Worm (Caenorhabditis elegans) whole organism, L3 larva: ENCODE measurements around the gene B0252.8.

ENCODE experiments used
- ceh-28 ChIP-seq: fragments of 150-350 bp; optimal IDR thresholded peaks from 2 replicates; lab custom pipeline; 2014; ENCODE audit warnings: missing biosample characterization, missing genetic modification reagents, missing genetic modification characterization
- pha-4 ChIP-seq: fragments of 150-350 bp; optimal IDR thresholded peaks from 2 replicates; lab custom pipeline; 2014; ENCODE audit warnings: missing biosample characterization, missing genetic modification reagents, missing genetic modification characterization
- skn-1 ChIP-seq: fragments of 150-350 bp; optimal IDR thresholded peaks from 2 replicates; lab custom pipeline; 2014; ENCODE audit warnings: missing biosample characterization, missing genetic modification characterization
- tbx-2 ChIP-seq: sonication (generic microtip); optimal IDR thresholded peaks from 2 replicates; lab custom pipeline; 2016; ENCODE audit warnings: mild to moderate bottlenecking, missing genetic modification characterization, missing compliant biosample characterization

DNA sequence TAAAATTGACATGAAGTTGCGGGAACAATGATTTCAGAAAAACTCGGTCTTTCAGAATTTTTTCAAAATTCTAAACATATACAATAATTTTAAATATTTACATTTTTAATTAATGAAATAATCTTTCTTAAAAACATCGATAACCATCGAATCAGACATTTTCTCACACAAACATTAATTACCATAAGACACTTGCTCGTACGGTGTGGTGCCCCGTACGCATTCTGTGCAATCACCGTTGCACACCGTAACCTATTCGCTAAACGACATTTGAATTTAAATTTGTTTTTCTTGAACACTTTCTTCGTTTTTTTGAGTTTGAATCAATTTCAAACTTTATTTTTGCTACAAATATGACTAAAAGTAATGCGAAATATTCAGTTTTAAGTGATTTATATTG lies 7.8 kb downstream of the B0252.8 start:
- TF ChIP-seq pha-4 (tag; lab: Kevin White, UChicago) (no peak), ceh-28 (tag; lab: Kevin White, UChicago) (no peak), tbx-2 (tag; lab: Kevin White, UChicago) (no peak), skn-1 (no peak)
